Fruit fly (Drosophila melanogaster) whole organism, embryonic: ENCODE measurements around the gene CG43954.

Source experiments
- Awh ChIP-seq: fragments of 200-800 bp; sonication (Bioruptor generic); IDR thresholded peaks from 2 replicates; pipeline ENCODE4, ENCODE4 v1.3.6; 2022; ENCODE audit warnings: missing biosample characterization, missing genetic modification characterization
- B-H2 ChIP-seq: fragments of 200-800 bp; sonication (Bioruptor generic); optimal IDR thresholded peaks from 2 replicates; lab custom pipeline; 2018; ENCODE audit warnings: missing biosample characterization, mild to moderate bottlenecking, missing genetic modification characterization
- Blimp-1 ChIP-seq: fragments of 200-800 bp; sonication (Bioruptor generic); optimal IDR thresholded peaks from 3 replicates; lab custom pipeline; 2018; ENCODE audit warnings: missing biosample characterization, missing genetic modification characterization, mild to moderate bottlenecking, moderate library complexity, missing genetic modification reagents
- CG10147 ChIP-seq: fragments of 200-800 bp; sonication (Bioruptor generic); optimal IDR thresholded peaks from 2 replicates; lab custom pipeline; 2019; ENCODE audit warnings: missing biosample characterization, mild to moderate bottlenecking, missing genetic modification characterization, moderate library complexity
- CG10654 ChIP-seq: fragments of 200-800 bp; sonication (Bioruptor generic); optimal IDR thresholded peaks from 2 replicates; lab custom pipeline; 2016; ENCODE audit warnings: missing biosample characterization, missing genetic modification characterization
- CG11696 ChIP-seq: fragments of 200-800 bp; sonication (Bioruptor generic); IDR thresholded peaks from 2 replicates; pipeline ENCODE4 v1.3.6; 2022; ENCODE audit warnings: missing biosample characterization, missing genetic modification characterization
- CG13424 ChIP-seq: fragments of 200-800 bp; sonication (Bioruptor generic); optimal IDR thresholded peaks from 2 replicates; lab custom pipeline; 2019; ENCODE audit warnings: missing biosample characterization, mild to moderate bottlenecking, missing genetic modification characterization, moderate library complexity
- CG14441 ChIP-seq: fragments of 200-800 bp; sonication (Bioruptor generic); IDR thresholded peaks from 2 replicates; pipeline ENCODE4 v1.3.6; 2022; ENCODE audit warnings: missing biosample characterization, missing genetic modification characterization
- CG14710 ChIP-seq: fragments of 200-800 bp; sonication (Bioruptor generic); optimal IDR thresholded peaks from 3 replicates; lab custom pipeline; 2019; ENCODE audit warnings: missing biosample characterization, mild to moderate bottlenecking, missing genetic modification characterization, moderate library complexity
- CG1602 ChIP-seq: fragments of 200-800 bp; sonication (Bioruptor generic); optimal IDR thresholded peaks from 3 replicates; lab custom pipeline; 2016; ENCODE audit warnings: missing biosample characterization, missing genetic modification characterization
- CG16815 ChIP-seq: fragments of 200-800 bp; sonication (Bioruptor generic); optimal IDR thresholded peaks from 3 replicates; lab custom pipeline; 2017; ENCODE audit warnings: missing biosample characterization, mild to moderate bottlenecking, missing genetic modification characterization
- CG17802 ChIP-seq: fragments of 200-800 bp; sonication (Bioruptor generic); optimal IDR thresholded peaks from 2 replicates; lab custom pipeline; 2018; ENCODE audit warnings: missing biosample characterization, mild to moderate bottlenecking, missing genetic modification characterization, moderate library complexity
- CG1792 ChIP-seq: fragments of 200-800 bp; sonication (Bioruptor generic); optimal IDR thresholded peaks from 2 replicates; lab custom pipeline; 2016; ENCODE audit warnings: missing biosample characterization, missing genetic modification characterization
- CG2875 ChIP-seq: fragments of 200-800 bp; sonication (Bioruptor generic); optimal IDR thresholded peaks from 2 replicates; lab custom pipeline; 2017; ENCODE audit warnings: missing biosample characterization, mild to moderate bottlenecking, missing genetic modification characterization, missing genetic modification reagents
- CG31365 ChIP-seq: fragments of 200-800 bp; sonication (Bioruptor generic); optimal IDR thresholded peaks from 2 replicates; lab custom pipeline; 2018; ENCODE audit warnings: missing biosample characterization, mild to moderate bottlenecking, missing genetic modification characterization
- CG7357 ChIP-seq: fragments of 200-800 bp; sonication (Bioruptor generic); IDR thresholded peaks from 3 replicates; pipeline ENCODE4 v1.3.6; 2022; ENCODE audit warnings: missing biosample characterization, missing genetic modification characterization
- CG7928 ChIP-seq: fragments of 200-800 bp; sonication (Bioruptor generic); optimal IDR thresholded peaks from 2 replicates; lab custom pipeline; 2017; ENCODE audit warnings: missing biosample characterization, mild to moderate bottlenecking, missing genetic modification characterization
- CG8944 ChIP-seq: fragments of 200-800 bp; sonication (Bioruptor generic); optimal IDR thresholded peaks from 3 replicates; lab custom pipeline; 2016; ENCODE audit warnings: missing biosample characterization, missing genetic modification characterization
- CG9797 ChIP-seq: fragments of 200-800 bp; sonication (Bioruptor generic); optimal IDR thresholded peaks from 3 replicates; lab custom pipeline; 2018; ENCODE audit warnings: missing biosample characterization, mild to moderate bottlenecking, missing genetic modification characterization
- Camta ChIP-seq: fragments of 200-800 bp; sonication (Bioruptor generic); optimal IDR thresholded peaks from 2 replicates; lab custom pipeline; 2016; ENCODE audit warnings: missing biosample characterization, missing genetic modification characterization
- CkIIα-i1 ChIP-seq: fragments of 200-800 bp; sonication (Bioruptor generic); IDR thresholded peaks from 2 replicates; pipeline ENCODE4 v1.3.6; 2022; ENCODE audit warnings: missing biosample characterization, missing genetic modification characterization
- E2f1 ChIP-seq: fragments of 200-800 bp; sonication (Bioruptor generic); IDR thresholded peaks from 2 replicates; pipeline ENCODE4 v1.3.6; 2022; ENCODE audit warnings: missing biosample characterization, missing genetic modification characterization
- ERR ChIP-seq: fragments of 200-800 bp; sonication (Bioruptor generic); optimal IDR thresholded peaks from 2 replicates; lab custom pipeline; 2016; ENCODE audit warnings: missing biosample characterization, missing genetic modification characterization
- Ets65A ChIP-seq: fragments of 200-800 bp; sonication (Bioruptor generic); peaks from one replicate; lab custom pipeline; 2016; ENCODE audit warnings: missing biosample characterization, missing genetic modification characterization
- GATAe ChIP-seq: fragments of 200-800 bp; sonication (Bioruptor generic); conservative IDR thresholded peaks from 2 replicates; pipeline ENCODE4 v1.3.6; 2022; ENCODE audit warnings: missing biosample characterization, missing genetic modification characterization
- HHEX ChIP-seq: fragments of 200-800 bp; sonication (Bioruptor generic); optimal IDR thresholded peaks from 3 replicates; lab custom pipeline; 2017; ENCODE audit warnings: missing biosample characterization, mild to moderate bottlenecking, missing genetic modification characterization, missing genetic modification reagents
- Hand ChIP-seq: fragments of 200-800 bp; sonication (Bioruptor generic); optimal IDR thresholded peaks from 2 replicates; lab custom pipeline; 2017; ENCODE audit warnings: mild to moderate bottlenecking, missing biosample characterization, missing genetic modification reagents, missing genetic modification characterization
- HmgZ ChIP-seq: fragments of 200-800 bp; sonication (Bioruptor generic); optimal IDR thresholded peaks from 2 replicates; lab custom pipeline; 2018; ENCODE audit warnings: missing biosample characterization, mild to moderate bottlenecking, missing genetic modification characterization
- Lpt ChIP-seq: fragments of >200 bp; optimal IDR thresholded peaks from 2 replicates; lab custom pipeline; 2018; ENCODE audit warnings: missing biosample characterization, missing genetic modification characterization
- NC2β ChIP-seq: fragments of 200-800 bp; sonication (Bioruptor generic); optimal IDR thresholded peaks from 2 replicates; lab custom pipeline; 2016; ENCODE audit warnings: missing biosample characterization, missing genetic modification characterization
- Nf-YB ChIP-seq: fragments of 200-800 bp; sonication (Bioruptor generic); optimal IDR thresholded peaks from 3 replicates; lab custom pipeline; 2019; ENCODE audit warnings: missing biosample characterization, mild to moderate bottlenecking, missing genetic modification characterization, moderate library complexity
- NfI ChIP-seq: fragments of 200-800 bp; sonication (Bioruptor generic); optimal IDR thresholded peaks from 3 replicates; lab custom pipeline; 2018; ENCODE audit warnings: missing biosample characterization, mild to moderate bottlenecking, missing genetic modification characterization, moderate library complexity
- Sox100B ChIP-seq: fragments of 200-800 bp; sonication (Bioruptor generic); optimal IDR thresholded peaks from 3 replicates; lab custom pipeline; 2018; ENCODE audit warnings: missing biosample characterization, mild to moderate bottlenecking, missing genetic modification characterization
- Spps ChIP-seq: fragments of 200-800 bp; sonication (Bioruptor generic); optimal IDR thresholded peaks from 2 replicates; lab custom pipeline; 2018; ENCODE audit warnings: missing biosample characterization, mild to moderate bottlenecking, missing genetic modification characterization
- Sry-δ ChIP-seq: fragments of 200-800 bp; sonication (Bioruptor generic); optimal IDR thresholded peaks from 2 replicates; lab custom pipeline; 2016; ENCODE audit warnings: missing biosample characterization, missing genetic modification characterization
- Xrp1 ChIP-seq: fragments of 200-800 bp; sonication (Bioruptor generic); IDR thresholded peaks from 2 replicates; pipeline ENCODE4 v1.3.6; 2022; ENCODE audit warnings: missing biosample characterization, missing genetic modification characterization
- btn ChIP-seq: fragments of 200-800 bp; sonication (Bioruptor generic); optimal IDR thresholded peaks from 2 replicates; lab custom pipeline; 2016; ENCODE audit warnings: missing biosample characterization, missing genetic modification characterization
- crol ChIP-seq: fragments of 200-800 bp; sonication (Bioruptor generic); IDR thresholded peaks from 2 replicates; pipeline ENCODE4 v1.3.6; 2022; ENCODE audit warnings: missing biosample characterization, missing genetic modification characterization
- gem ChIP-seq: fragments of 200-800 bp; sonication (Bioruptor generic); optimal IDR thresholded peaks from 2 replicates; lab custom pipeline; 2019; ENCODE audit warnings: missing biosample characterization, mild to moderate bottlenecking, missing genetic modification characterization, moderate library complexity
- gsb-n ChIP-seq: fragments of 200-800 bp; sonication (Bioruptor generic); optimal IDR thresholded peaks from 3 replicates; lab custom pipeline; 2018; ENCODE audit warnings: missing biosample characterization, mild to moderate bottlenecking, missing genetic modification characterization
- ham ChIP-seq: fragments of 200-800 bp; sonication (Bioruptor generic); IDR thresholded peaks from 2 replicates; pipeline ENCODE4 v1.3.6; 2022; ENCODE audit warnings: missing biosample characterization, missing genetic modification characterization
- hb ChIP-seq: fragments of 200-800 bp; sonication (Bioruptor generic); IDR thresholded peaks from 3 replicates; pipeline ENCODE4 v1.3.6; 2022; ENCODE audit warnings: missing biosample characterization, missing genetic modification characterization; ENCODE audit not compliant: partially characterized antibody
- klu ChIP-seq: fragments of 200-800 bp; sonication (Bioruptor generic); IDR thresholded peaks from 2 replicates; pipeline ENCODE4 v1.3.6; 2022; ENCODE audit warnings: missing biosample characterization, missing genetic modification characterization
- mld ChIP-seq: fragments of 200-800 bp; sonication (Bioruptor generic); IDR thresholded peaks from 3 replicates; pipeline ENCODE4 v1.3.6; 2022; ENCODE audit warnings: missing biosample characterization, missing genetic modification characterization; ENCODE audit not compliant: partially characterized antibody
- pb ChIP-seq: fragments of 200-800 bp; sonication (Bioruptor generic); optimal IDR thresholded peaks from 3 replicates; lab custom pipeline; 2016; ENCODE audit warnings: missing biosample characterization, missing genetic modification characterization
- pho ChIP-seq: fragments of 200-800 bp; sonication (Bioruptor generic); optimal IDR thresholded peaks from 2 replicates; lab custom pipeline; 2016; ENCODE audit warnings: missing biosample characterization, missing genetic modification characterization
- pros ChIP-seq: fragments of 200-800 bp; sonication (Bioruptor generic); optimal IDR thresholded peaks from 3 replicates; lab custom pipeline; 2019; ENCODE audit warnings: missing biosample characterization, mild to moderate bottlenecking, missing genetic modification characterization, moderate library complexity
- salm ChIP-seq: fragments of 200-800 bp; sonication (Bioruptor generic); optimal IDR thresholded peaks from 2 replicates; lab custom pipeline; 2018; ENCODE audit warnings: missing biosample characterization, mild to moderate bottlenecking, missing genetic modification characterization
- tgo ChIP-seq: fragments of 200-800 bp; sonication (Bioruptor generic); IDR thresholded peaks from 3 replicates; pipeline ENCODE4 v1.3.6; 2022; ENCODE audit warnings: missing biosample characterization, missing genetic modification characterization

CG43954 gene

DNA sequence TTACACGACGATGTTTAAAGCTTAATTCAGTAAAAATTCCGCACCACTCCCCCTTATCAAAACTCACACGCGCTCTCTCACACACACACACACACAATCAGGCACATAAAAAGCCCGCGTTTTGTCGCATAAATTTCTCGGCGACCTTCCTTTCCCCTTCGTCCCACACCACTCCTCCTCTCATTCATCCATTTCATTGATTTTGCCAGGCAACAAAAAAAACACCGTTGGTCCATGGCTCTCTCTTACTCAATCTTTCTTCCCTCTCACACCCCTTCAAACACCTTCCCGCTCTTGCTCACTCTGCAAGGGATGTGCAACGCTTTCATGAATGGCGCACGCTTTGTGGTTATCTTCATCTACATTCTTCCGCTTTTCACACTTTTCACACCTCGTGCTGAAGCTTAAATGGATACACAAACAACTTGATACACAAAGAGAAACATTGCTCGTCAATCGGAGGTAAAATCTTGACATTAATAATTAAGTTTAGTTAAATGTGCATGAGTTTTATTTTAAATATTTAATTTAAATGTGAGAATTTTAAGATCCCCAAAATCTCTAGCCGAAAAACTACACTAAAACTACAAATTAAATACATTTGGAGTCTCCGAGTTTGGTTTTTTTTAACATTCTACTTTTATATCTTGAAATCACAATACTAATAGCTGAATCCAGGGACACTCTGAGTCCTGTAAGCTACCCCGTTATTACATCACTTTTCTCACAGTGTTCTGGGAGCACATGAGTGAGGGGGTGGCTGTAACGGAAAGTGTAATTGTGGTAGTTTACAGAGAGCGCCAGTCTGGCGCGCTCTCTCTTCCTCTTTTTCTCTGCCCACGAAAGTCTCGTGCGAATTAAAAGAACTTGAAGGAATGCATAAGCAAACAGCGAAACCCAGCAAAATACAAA is 51.3 kb downstream of the CG43954 start (continued):
- TF ChIP-seq ham (GFP tag; lab: Robert Waterston, UW), result peak; percentile 81
- peak; percentile 95 for TF ChIP-seq Hand (GFP tag; lab: Kevin White, UChicago)
- peak; percentile 73 for TF ChIP-seq CG31365
- peak; percentile 96 for TF ChIP-seq Blimp-1 (GFP tag; lab: Kevin White, UChicago)
- TF ChIP-seq CG1602 (GFP tag; lab: Kevin White, UChicago), result peak; percentile 97
- peak; percentile 96 for TF ChIP-seq Xrp1
- peak; percentile 97 for TF ChIP-seq CG10147
- TF ChIP-seq klu (GFP tag; lab: Robert Waterston, UW), result peak; percentile 95
- TF ChIP-seq pros, result peak; percentile 90
- peak; percentile 95 for TF ChIP-seq tgo (GFP tag; lab: Robert Waterston, UW)
- TF ChIP-seq CG1792 (GFP tag; lab: Kevin White, UChicago), result peak; percentile 92
- TF ChIP-seq CG16815 (GFP tag; lab: Kevin White, UChicago), result peak; percentile 94
- peak; percentile 99 for TF ChIP-seq Sox100B (GFP tag; lab: Kevin White, UChicago)
- TF ChIP-seq B-H2 (GFP tag; lab: Kevin White, UChicago), result peak; percentile 88
- no peak for TF ChIP-seq Lpt (GFP tag; lab: Kevin White, UChicago)
- TF ChIP-seq CG14441 (GFP tag; lab: Robert Waterston, UW), result peak; percentile 95
- TF ChIP-seq NfI (GFP tag; lab: Kevin White, UChicago), result peak; percentile 96
- peak; percentile 95 for TF ChIP-seq salm (tag; lab: Kevin White, UChicago)
- peak; percentile 94 for TF ChIP-seq gsb-n (tag; lab: Kevin White, UChicago)
- peak; percentile 89 for TF ChIP-seq btn
- TF ChIP-seq mld (GFP tag; lab: Robert Waterston, UW), result 0 out of 3 replicates have a peak, but pooled peaks have one; percentile 21
- peak; percentile 89 for TF ChIP-seq pho (GFP tag; lab: Kevin White, UChicago)
- TF ChIP-seq Spps (tag; lab: Kevin White, UChicago), result peak; percentile 92
- TF ChIP-seq Camta (GFP tag; lab: Kevin White, UChicago), result peak; percentile 92
- peak; percentile 95 for TF ChIP-seq CG2875 (GFP tag; lab: Kevin White, UChicago)
- TF ChIP-seq CG11696 (GFP tag; lab: Robert Waterston, UW), result peak; percentile 88
- peak; percentile 97 for TF ChIP-seq CG14710
- peak; percentile 98 for TF ChIP-seq CG13424 (tag; lab: Kevin White, UChicago)
- peak; percentile 69 for TF ChIP-seq CkIIα-i1
- TF ChIP-seq Nf-YB (GFP tag; lab: Kevin White, UChicago), result peak; percentile 86
- TF ChIP-seq Ets65A (GFP tag; lab: Kevin White, UChicago), result peak; percentile 99
- TF ChIP-seq CG17802, result peak; percentile 85
- peak; percentile 94 for TF ChIP-seq E2f1 (GFP tag; lab: Robert Waterston, UW)
- peak; percentile 75 for TF ChIP-seq NC2β (GFP tag; lab: Kevin White, UChicago)
- peak; percentile 89 for TF ChIP-seq CG8944 (GFP tag; lab: Kevin White, UChicago)
- peak; percentile 90 for TF ChIP-seq ERR (GFP tag; lab: Kevin White, UChicago)
- peak; percentile 93 for TF ChIP-seq crol (GFP tag; lab: Robert Waterston, UW)
- peak; percentile 98 for TF ChIP-seq HHEX (GFP tag; lab: Kevin White, UChicago)
- peak; percentile 44 for TF ChIP-seq CG9797 (GFP tag; lab: Kevin White, UChicago)
- peak; percentile 94 for TF ChIP-seq Awh (GFP tag; lab: Robert Waterston, UW)
- peak; percentile 83 for TF ChIP-seq GATAe (GFP tag; lab: Robert Waterston, UW)
- peak; percentile 90 for TF ChIP-seq CG7357 (GFP tag; lab: Robert Waterston, UW)
- TF ChIP-seq CG10654, result peak; percentile 95
- peak; percentile 77 for TF ChIP-seq CG7928 (GFP tag; lab: Kevin White, UChicago)
- TF ChIP-seq gem (tag; lab: Kevin White, UChicago), result peak; percentile 99
- TF ChIP-seq HmgZ (tag; lab: Kevin White, UChicago), result peak; percentile 91
- TF ChIP-seq pb (GFP tag; lab: Kevin White, UChicago), result peak; percentile 81
- no peak for TF ChIP-seq hb (GFP tag; lab: Robert Waterston, UW)
- TF ChIP-seq Sry-δ, result peak; percentile 49
